Worm (Caenorhabditis elegans) whole organism, L4 larva: ENCODE data around the gene syg-1.

Source experiments
- D1046.2 ChIP-seq: fragments of 200-800 bp; sonication (Bioruptor generic); IDR thresholded peaks from 2 replicates; pipeline ENCODE4 v1.3.6; 2022; ENCODE audit warnings: missing genetic modification characterization, missing compliant biosample characterization
- F26F4.8 ChIP-seq: fragments of 200-800 bp; sonication (Bioruptor generic); conservative IDR thresholded peaks from 2 replicates; pipeline ENCODE4 v1.3.6; 2022; ENCODE audit warnings: missing genetic modification characterization, missing compliant biosample characterization
- F37D6.2 ChIP-seq: sonication (generic microtip); optimal IDR thresholded peaks from 2 replicates; lab custom pipeline; 2016; ENCODE audit warnings: mild to moderate bottlenecking, missing genetic modification characterization, missing compliant biosample characterization
- F49E8.2 ChIP-seq: sonication (generic microtip); optimal IDR thresholded peaks from 2 replicates; lab custom pipeline; 2016; ENCODE audit warnings: missing compliant biosample characterization, mild to moderate bottlenecking, missing genetic modification characterization, borderline replicate concordance
- R02D3.7 ChIP-seq: fragments of 150-350 bp; sonication (generic microtip); optimal IDR thresholded peaks from 3 replicates; lab custom pipeline; 2014; ENCODE audit warnings: missing biosample characterization, missing genetic modification characterization
- T20F7.1 ChIP-seq: fragments of 200-800 bp; sonication (Bioruptor generic); optimal IDR thresholded peaks from 2 replicates; lab custom pipeline; 2018; ENCODE audit warnings: mild to moderate bottlenecking, missing genetic modification characterization, missing compliant biosample characterization
- Y75B8A.6 ChIP-seq: fragments of 200-800 bp; sonication (Bioruptor generic); IDR thresholded peaks from 2 replicates; pipeline ENCODE4 v1.3.6; 2022; ENCODE audit warnings: missing genetic modification reagents, missing genetic modification characterization, missing compliant biosample characterization
- ama-1 ChIP-seq: fragments of 150-350 bp; optimal IDR thresholded peaks from 2 replicates; lab custom pipeline; 2014; ENCODE audit warnings: inconsistent platforms, mixed read lengths
- ceh-28 ChIP-seq: fragments of 150-350 bp; optimal IDR thresholded peaks from 2 replicates; lab custom pipeline; 2014; ENCODE audit warnings: missing biosample characterization, missing genetic modification reagents, missing genetic modification characterization
- ceh-44 ChIP-seq: fragments of 200-800 bp; sonication (Bioruptor generic); IDR thresholded peaks from 2 replicates; pipeline ENCODE4 v1.3.6; 2022; ENCODE audit warnings: missing genetic modification reagents, missing genetic modification characterization, missing compliant biosample characterization
- ceh-62 ChIP-seq: sonication (generic microtip); optimal IDR thresholded peaks from 2 replicates; lab custom pipeline; 2017; ENCODE audit warnings: missing biosample characterization, missing genetic modification characterization
- ces-1 ChIP-seq: fragments of 150-350 bp; sonication (generic microtip); optimal IDR thresholded peaks from 4 replicates; lab custom pipeline; 2014; ENCODE audit warnings: missing biosample characterization, missing genetic modification reagents, missing genetic modification characterization
- ctbp-1 ChIP-seq: fragments of 200-800 bp; sonication (Bioruptor generic); IDR thresholded peaks from 2 replicates; pipeline ENCODE4 v1.3.6; 2022; ENCODE audit warnings: missing genetic modification reagents, missing genetic modification characterization, missing compliant biosample characterization
- daf-12 ChIP-seq: fragments of 150-350 bp; optimal IDR thresholded peaks from 2 replicates; lab custom pipeline; 2014; ENCODE audit warnings: missing biosample characterization, missing genetic modification reagents, missing genetic modification characterization
- daf-16 ChIP-seq, 3 experiments: sonication (generic microtip); optimal IDR thresholded peaks; 2 replicates each; lab custom pipeline; 2016 to 2017; ENCODE audit warnings: missing genetic modification characterization in 3 of 3, missing genetic modification reagents in 3 of 3, mild to moderate bottlenecking in 2 of 3, missing compliant biosample characterization in 2 of 3, missing biosample characterization in 1 of 3, moderate library complexity in 1 of 3
- daf-8 ChIP-seq: fragments of 200-800 bp; sonication (Bioruptor generic); IDR thresholded peaks from 2 replicates; pipeline ENCODE4 v1.3.6; 2022; ENCODE audit warnings: missing genetic modification characterization, missing compliant biosample characterization
- dmd-8 ChIP-seq: fragments of 200-800 bp; sonication (Bioruptor generic); IDR thresholded peaks from 2 replicates; pipeline ENCODE4 v1.3.6; 2022; ENCODE audit warnings: missing genetic modification characterization, missing compliant biosample characterization
- fkh-10 ChIP-seq: fragments of 150-350 bp; optimal IDR thresholded peaks from 2 replicates; lab custom pipeline; 2014; ENCODE audit warnings: missing biosample characterization, missing genetic modification reagents, missing genetic modification characterization
- gei-8 ChIP-seq: fragments of 200-800 bp; sonication (Bioruptor generic); optimal IDR thresholded peaks from 2 replicates; lab custom pipeline; 2018; ENCODE audit warnings: mild to moderate bottlenecking, missing genetic modification characterization, missing compliant biosample characterization
- hif-1 ChIP-seq, 2 experiments: sonication (generic microtip); optimal IDR thresholded peaks; 2 replicates each; lab custom pipeline; 2016 to 2017; ENCODE audit warnings: missing compliant biosample characterization in 2 of 2, missing genetic modification characterization in 2 of 2, missing genetic modification reagents in 2 of 2, missing genotype in 2 of 2, mild to moderate bottlenecking in 1 of 2
- hlh-11 ChIP-seq: fragments of 200-800 bp; sonication (Bioruptor generic); optimal IDR thresholded peaks from 2 replicates; lab custom pipeline; 2018; ENCODE audit warnings: mild to moderate bottlenecking, missing genetic modification characterization, missing compliant biosample characterization
- hmg-1.1 ChIP-seq: fragments of 200-800 bp; sonication (Bioruptor generic); IDR thresholded peaks from 2 replicates; pipeline ENCODE4 v1.3.6; 2022; ENCODE audit warnings: missing genetic modification reagents, missing genetic modification characterization, missing compliant biosample characterization
- jun-1 ChIP-seq: fragments of 150-350 bp; optimal IDR thresholded peaks from 2 replicates; lab custom pipeline; 2014; ENCODE audit warnings: missing biosample characterization, missing genetic modification reagents, missing genetic modification characterization
- lim-7 ChIP-seq: fragments of 200-800 bp; sonication (Bioruptor generic); IDR thresholded peaks from 2 replicates; pipeline ENCODE4 v1.3.6; 2022; ENCODE audit warnings: missing genetic modification characterization, missing compliant biosample characterization
- lin-15B ChIP-seq: fragments of 150-350 bp; sonication (generic microtip); optimal IDR thresholded peaks from 3 replicates; lab custom pipeline; 2014; ENCODE audit warnings: missing biosample characterization, missing genetic modification characterization
- lin-39 ChIP-seq: fragments of 150-350 bp; optimal IDR thresholded peaks from 2 replicates; lab custom pipeline; 2014; ENCODE audit warnings: missing biosample characterization, missing genetic modification reagents, missing genetic modification characterization
- lir-3 ChIP-seq: sonication (generic microtip); optimal IDR thresholded peaks from 2 replicates; lab custom pipeline; 2016; ENCODE audit warnings: mild to moderate bottlenecking, missing genetic modification characterization, missing compliant biosample characterization
- madf-5 ChIP-seq, 2 experiments: fragments of 200-800 bp; sonication (Bioruptor generic); IDR thresholded peaks; 2 replicates each; pipeline ENCODE4 v1.3.6; 2022; ENCODE audit warnings: missing compliant biosample characterization in 2 of 2, missing genetic modification characterization in 2 of 2
- mdl-1 ChIP-seq, 2 experiments: fragments of 150-350 bp in 1 of 2; sonication (generic microtip) in 1 of 2; optimal IDR thresholded peaks; 2 replicates each; lab custom pipeline; 2014 to 2017; ENCODE audit warnings: missing biosample characterization in 2 of 2, missing genetic modification characterization in 2 of 2
- mdt-29 ChIP-seq: fragments of 200-800 bp; sonication (Bioruptor generic); IDR thresholded peaks from 2 replicates; pipeline ENCODE4 v1.3.6; 2022; ENCODE audit warnings: missing genetic modification reagents, missing genetic modification characterization, missing compliant biosample characterization
- mep-1 ChIP-seq: fragments of 150-350 bp; sonication (generic microtip); optimal IDR thresholded peaks from 3 replicates; lab custom pipeline; 2014; ENCODE audit warnings: missing biosample characterization, missing genetic modification characterization
- mes-2 ChIP-seq: sonication (generic microtip); optimal IDR thresholded peaks from 2 replicates; lab custom pipeline; 2016; ENCODE audit warnings: missing genotype, mild to moderate bottlenecking, missing genetic modification characterization, missing compliant biosample characterization; ENCODE audit not compliant: poor library complexity, severe bottlenecking
- nhr-10 ChIP-seq: fragments of 150-350 bp; optimal IDR thresholded peaks from 2 replicates; lab custom pipeline; 2014; ENCODE audit warnings: missing biosample characterization, missing genetic modification characterization
- nhr-237 ChIP-seq: sonication (generic microtip); optimal IDR thresholded peaks from 2 replicates; lab custom pipeline; 2017; ENCODE audit warnings: missing biosample characterization, missing genetic modification characterization
- nhr-25 ChIP-seq: sonication (generic microtip); optimal IDR thresholded peaks from 2 replicates; lab custom pipeline; 2017; ENCODE audit warnings: missing genetic modification characterization, mild to moderate bottlenecking, missing compliant biosample characterization, antibody characterized with exemption, moderate library complexity, borderline replicate concordance; ENCODE audit not compliant: insufficient read depth
- nhr-28 ChIP-seq: fragments of 150-350 bp; optimal IDR thresholded peaks from 2 replicates; lab custom pipeline; 2014; ENCODE audit warnings: missing biosample characterization, missing genetic modification characterization
- nhr-77 ChIP-seq: fragments of 150-350 bp; optimal IDR thresholded peaks from 2 replicates; lab custom pipeline; 2014; ENCODE audit warnings: missing biosample characterization, missing genetic modification characterization
- pqm-1 ChIP-seq: sonication (generic microtip); optimal IDR thresholded peaks from 2 replicates; lab custom pipeline; 2017; ENCODE audit warnings: missing biosample characterization, missing genetic modification characterization
- saeg-2 ChIP-seq: fragments of 200-800 bp; sonication (Bioruptor generic); IDR thresholded peaks from 2 replicates; pipeline ENCODE4 v1.3.6; 2022; ENCODE audit warnings: missing genetic modification reagents, missing genetic modification characterization, missing compliant biosample characterization
- set-16 ChIP-seq: fragments of 200-800 bp; sonication (Bioruptor generic); IDR thresholded peaks from 2 replicates; pipeline ENCODE4 v1.3.6; 2022; ENCODE audit warnings: missing genetic modification reagents, missing genetic modification characterization, missing compliant biosample characterization
- skn-1 ChIP-seq: fragments of 150-350 bp; optimal IDR thresholded peaks from 2 replicates; lab custom pipeline; 2014; ENCODE audit warnings: missing biosample characterization, missing genetic modification characterization
- snpc-4 ChIP-seq: fragments of 150-350 bp; optimal IDR thresholded peaks from 2 replicates; lab custom pipeline; 2014; ENCODE audit warnings: missing biosample characterization, missing genetic modification characterization
- spr-3 ChIP-seq: fragments of 200-800 bp; sonication (Bioruptor generic); optimal IDR thresholded peaks from 2 replicates; lab custom pipeline; 2018; ENCODE audit warnings: mild to moderate bottlenecking, missing genetic modification characterization, missing compliant biosample characterization
- tag-97 ChIP-seq: fragments of 200-800 bp; sonication (Bioruptor generic); IDR thresholded peaks from 2 replicates; pipeline ENCODE4 v1.3.6; 2022; ENCODE audit warnings: missing genetic modification characterization, missing compliant biosample characterization
- unc-39 ChIP-seq: sonication (generic microtip); optimal IDR thresholded peaks from 2 replicates; lab custom pipeline; 2017; ENCODE audit warnings: missing biosample characterization, missing genetic modification characterization
- ztf-7 ChIP-seq: fragments of 150-350 bp; optimal IDR thresholded peaks from 2 replicates; lab custom pipeline; 2014; ENCODE audit warnings: missing biosample characterization, missing genetic modification characterization

The syg-1 gene

DNA sequence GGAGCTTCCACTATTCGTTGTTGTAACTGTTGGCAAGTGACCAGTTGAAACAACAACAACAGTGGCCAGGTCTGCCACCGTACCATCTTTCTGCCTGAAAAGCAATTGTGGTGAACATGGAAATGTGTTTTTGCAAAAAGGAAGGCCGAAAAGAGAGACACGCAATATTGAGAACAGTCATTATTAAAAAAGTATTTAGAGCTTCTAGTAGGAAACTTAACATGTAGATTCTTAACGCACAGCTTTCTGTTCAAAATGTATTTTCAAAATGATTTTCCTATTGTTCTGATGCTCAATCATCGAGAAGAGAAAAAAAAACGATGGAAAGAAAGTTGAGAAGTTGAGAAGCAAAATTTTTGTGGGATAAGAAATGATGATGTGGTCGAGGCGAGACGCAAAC is at the start of gene syg-1:
TSS of gene syg-1 (minus strand) at position 101 of the 400 bp plus-strand sequence.
- TF ChIP-seq nhr-77, result no peak

DNA sequence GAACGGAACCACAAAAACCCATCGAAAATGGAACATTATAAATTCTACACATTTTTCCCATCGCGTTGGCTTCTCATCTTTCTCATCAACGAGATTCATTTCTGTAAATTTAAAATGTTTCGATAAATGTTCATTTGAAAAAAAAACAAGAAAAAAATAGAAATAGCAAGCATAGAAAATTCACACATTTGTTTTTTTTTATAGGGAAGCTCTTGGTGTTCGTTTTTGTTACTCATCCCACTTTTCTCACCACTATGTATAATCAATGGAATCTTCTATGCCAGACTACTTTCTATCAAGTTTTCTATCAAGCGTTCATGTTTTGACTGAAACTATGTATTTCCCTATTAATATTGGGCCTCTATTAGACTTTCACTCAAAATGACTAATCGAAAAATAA is 48.9 kb upstream of the syg-1 start, which contains the start of gene dhcr-24:
TSS of gene dhcr-24 (minus strand) at position 101 of the 400 bp plus-strand sequence.
- no peak for TF ChIP-seq mdt-29
- no peak for TF ChIP-seq lin-15B
- no peak for TF ChIP-seq ama-1
- no peak for TF ChIP-seq pqm-1
- no peak for TF ChIP-seq lir-3 (tag; lab: Kevin White, UChicago)
- no peak for TF ChIP-seq R02D3.7 (tag; lab: Kevin White, UChicago)
- TF ChIP-seq dmd-8 (GFP tag; lab: Robert Waterston, UW), result no peak
- TF ChIP-seq F37D6.2 (tag; lab: Kevin White, UChicago), result no peak
- no peak for TF ChIP-seq saeg-2 (GFP tag; lab: Robert Waterston, UW)
- no peak for TF ChIP-seq hif-1 (tag; optimal IDR thresholded peaks at IDR 0.05; lab: Kevin White, UChicago)

DNA sequence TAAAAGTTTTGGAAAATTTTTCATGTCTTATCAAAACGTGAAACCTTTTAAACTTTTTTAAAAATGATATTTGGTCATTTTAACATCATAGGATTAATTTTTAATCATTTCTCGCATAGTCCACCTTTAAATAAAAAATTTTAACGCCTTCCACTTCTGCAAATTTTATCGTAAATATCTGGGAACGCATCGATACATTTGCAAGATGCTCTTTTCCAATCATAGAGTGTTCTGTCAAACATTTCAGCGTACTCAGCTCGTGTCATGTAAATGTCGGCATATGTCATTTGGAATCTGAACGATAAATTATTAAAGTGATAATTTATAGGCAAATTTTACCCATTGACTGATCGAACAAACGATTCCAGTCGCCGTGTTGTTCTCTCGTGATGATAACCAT is 44.9 kb upstream of the syg-1 start, which contains the start of gene F52H2.5:
TSS of gene F52H2.5 (minus strand) at position 101 of the 400 bp plus-strand sequence.
- TF ChIP-seq gei-8 (GFP tag; lab: Kevin White, UChicago) (no peak), nhr-237 (tag; lab: Kevin White, UChicago) (no peak), hlh-11 (tag; lab: Kevin White, UChicago) (no peak), F26F4.8 (no peak), snpc-4 (no peak), hif-1 (tag; optimal IDR thresholded peaks at IDR 0.05; lab: Kevin White, UChicago) (no peak), nhr-25 (tag; lab: Kevin White, UChicago) (no peak), skn-1 (no peak), mes-2 (tag; lab: Kevin White, UChicago) (no peak), mep-1 (no peak), ceh-28 (no peak)

DNA sequence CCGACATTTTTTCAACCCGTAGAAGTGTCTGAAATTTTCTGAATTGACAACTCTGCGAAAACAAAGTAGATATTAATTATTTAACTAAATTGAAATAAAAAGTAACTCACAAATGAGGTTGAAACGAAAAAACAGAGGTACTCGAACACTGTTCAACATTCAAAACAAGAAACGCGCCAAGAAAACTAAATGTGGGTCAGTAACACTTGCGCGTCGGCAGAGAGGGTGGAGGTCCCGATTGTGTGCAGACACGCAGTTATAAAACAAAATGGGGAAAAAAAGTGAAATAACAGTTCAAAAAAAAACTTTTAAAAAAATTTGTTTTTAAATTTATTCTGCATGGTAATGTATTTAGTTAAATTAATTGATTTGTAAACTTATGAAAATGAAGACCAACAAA is 44.3 kb upstream of the syg-1 start:
- no peak for TF ChIP-seq dmd-8 (GFP tag; lab: Robert Waterston, UW)
- TF ChIP-seq nhr-10 (tag; lab: Kevin White, UChicago), result no peak
- TF ChIP-seq lir-3 (tag; lab: Kevin White, UChicago), result no peak
- TF ChIP-seq hmg-1.1, result peak; percentile 35; the same call in 1 of the 2 replicates
- TF ChIP-seq unc-39 (tag; lab: Kevin White, UChicago), result no peak
- no peak for TF ChIP-seq mdl-1 (tag; optimal IDR thresholded peaks at IDR 0.05; lab: Kevin White, UChicago)
- no peak for TF ChIP-seq ceh-44 (GFP tag; lab: Robert Waterston, UW)
- no peak for TF ChIP-seq ceh-62 (tag; lab: Kevin White, UChicago)
- no peak for TF ChIP-seq tag-97 (GFP tag; lab: Robert Waterston, UW)
- no peak for TF ChIP-seq ctbp-1 (GFP tag; lab: Robert Waterston, UW)
- no peak for TF ChIP-seq spr-3 (GFP tag; lab: Kevin White, UChicago)
- no peak for TF ChIP-seq Y75B8A.6 (GFP tag; lab: Robert Waterston, UW)
- TF ChIP-seq lin-39 (tag; lab: Kevin White, UChicago), result no peak
- no peak for TF ChIP-seq lim-7 (GFP tag; lab: Robert Waterston, UW)
- no peak for TF ChIP-seq F49E8.2 (tag; lab: Kevin White, UChicago)
- TF ChIP-seq daf-16 (GFP tag; optimal IDR thresholded peaks at IDR 0.05; lab: Kevin White, UChicago), result no peak
- peak; percentile 20 for TF ChIP-seq daf-16 (tag; optimal IDR thresholded peaks at IDR 0.05; lab: Kevin White, UChicago)
- TF ChIP-seq mes-2 (tag; lab: Kevin White, UChicago), result peak; percentile 76
- TF ChIP-seq mep-1, result peak; percentile 80
- no peak for TF ChIP-seq F26F4.8
- TF ChIP-seq fkh-10 (GFP tag; lab: Kevin White, UChicago), result no peak
- no peak for TF ChIP-seq set-16 (GFP tag; lab: Robert Waterston, UW)
- no peak for TF ChIP-seq jun-1 (tag; lab: Kevin White, UChicago)
- no peak for TF ChIP-seq daf-8 (GFP tag; lab: Robert Waterston, UW)
- peak; percentile 41 for TF ChIP-seq nhr-77
- TF ChIP-seq daf-12, result no peak
- TF ChIP-seq T20F7.1 (GFP tag; lab: Kevin White, UChicago), result no peak
- TF ChIP-seq D1046.2 (GFP tag; lab: Robert Waterston, UW), result no peak
- no peak for TF ChIP-seq ces-1
- TF ChIP-seq ztf-7, result no peak
- no peak for TF ChIP-seq ceh-28
- TF ChIP-seq snpc-4, result no peak
- no peak for TF ChIP-seq nhr-28 (tag; lab: Kevin White, UChicago)
- no peak for TF ChIP-seq madf-5 (GFP tag; IDR thresholded peaks at IDR 0.05; lab: Robert Waterston, UW)
- TF ChIP-seq hlh-11 (tag; lab: Kevin White, UChicago), result peak; percentile 50
